Fruit fly (Drosophila melanogaster): ENCODE measurements around the gene Jhbp1.

dm6 chr3R:4960898-4961819 lies 4.1 kb upstream of the Jhbp1 start, which contains the start of gene Jhbp2:
- TF ChIP-seq CG8301 (tag; optimal IDR thresholded peaks at IDR 0.05) (peak; percentile 28), EcR (GFP tag; optimal IDR thresholded peaks at IDR 0.05) (peak; percentile 43), rn (GFP tag; IDR thresholded peaks at IDR 0.05) (no peak), CG12605 (GFP tag; IDR thresholded peaks at IDR 0.05) (no peak), Pif1B (GFP tag; optimal IDR thresholded peaks at IDR 0.05) (peak; percentile 35)
